2 fruit fly cellular contexts compared by ENCODE assay signal in the genomic region with DNA sequence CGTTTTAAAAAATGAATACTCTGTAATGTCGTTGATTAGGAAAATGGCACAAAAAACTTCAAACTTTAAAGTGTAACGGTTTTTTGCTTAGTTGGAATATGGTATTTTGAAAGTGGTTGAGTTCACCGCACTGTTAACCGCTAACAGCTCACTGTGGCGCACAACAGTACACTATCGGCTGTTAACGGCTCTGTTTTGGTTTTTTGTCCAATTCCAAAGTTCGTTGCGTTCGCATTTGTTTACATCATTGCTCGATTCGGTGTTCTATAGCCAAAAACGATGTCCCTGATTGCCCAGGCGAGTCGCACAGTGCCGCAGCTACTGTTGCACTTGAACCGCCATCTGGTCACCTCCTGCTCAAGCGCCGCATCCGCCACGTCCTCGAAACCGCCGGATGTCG.
TF ChIP-seq lines count a peak whose summit lies in the region.

Gene CG11095, plus strand, starts transcription at position 205 of the 400 bp plus-strand sequence.

TF ChIP-seq in whole organism, embryonic, 481 proteins besides CTCF, POLR2A, EP300 and RAD21 (continued from another document and continues in another):
- TF ChIP-seq CG14860 (GFP tag; IDR thresholded peaks at IDR 0.05; lab: Robert Waterston, UW; ENCODE audit: partially characterized antibody): no peak
- TF ChIP-seq lmd (GFP tag; IDR thresholded peaks at IDR 0.05; lab: Robert Waterston, UW): no peak
- 0 out of 2 replicates have a peak, but pooled peaks have one; percentile 27 for TF ChIP-seq Drgx (GFP tag; IDR thresholded peaks at IDR 0.05; lab: Robert Waterston, UW)
- no peak for TF ChIP-seq CG11398 (GFP tag; optimal IDR thresholded peaks at IDR 0.05; lab: Kevin White, UChicago)
- 0 out of 2 replicates have a peak, but pooled peaks have one; percentile 35 for TF ChIP-seq E2f2 (GFP tag; IDR thresholded peaks at IDR 0.05; lab: Robert Waterston, UW)
- TF ChIP-seq CG2129 (GFP tag; IDR thresholded peaks at IDR 0.05; lab: Robert Waterston, UW; ENCODE audit: partially characterized antibody): 0 out of 2 replicates have a peak, but pooled peaks have one; percentile 21
- peak; percentile 47 for TF ChIP-seq pzg (GFP tag; optimal IDR thresholded peaks at IDR 0.05; lab: Kevin White, UChicago)
- TF ChIP-seq CG10565 (GFP tag; optimal IDR thresholded peaks at IDR 0.05; lab: Kevin White, UChicago): no peak
- TF ChIP-seq esg (GFP tag; conservative IDR thresholded peaks at IDR 0.05; lab: Robert Waterston, UW): no peak
- peak; percentile 80 for TF ChIP-seq CG7357 (GFP tag; IDR thresholded peaks at IDR 0.05; lab: Robert Waterston, UW)
- TF ChIP-seq CG14667 (GFP tag; IDR thresholded peaks at IDR 0.05; lab: Robert Waterston, UW): no peak
- TF ChIP-seq CG7786 (GFP tag; optimal IDR thresholded peaks at IDR 0.05; lab: Kevin White, UChicago): no peak
- TF ChIP-seq CG8924 (tag; optimal IDR thresholded peaks at IDR 0.05; lab: Kevin White, UChicago): no peak
- TF ChIP-seq CG6813 (GFP tag; optimal IDR thresholded peaks at IDR 0.05; lab: Kevin White, UChicago): no peak
- TF ChIP-seq z (GFP tag; IDR thresholded peaks at IDR 0.05; lab: Robert Waterston, UW): no peak
- no peak for TF ChIP-seq bcd (GFP tag; optimal IDR thresholded peaks at IDR 0.05; lab: Kevin White, UChicago)
- no peak for TF ChIP-seq CG10543 (GFP tag; optimal IDR thresholded peaks at IDR 0.05; lab: Kevin White, UChicago)
- peak; percentile 99 for TF ChIP-seq CG17186 (GFP tag; optimal IDR thresholded peaks at IDR 0.05; lab: Kevin White, UChicago)
- TF ChIP-seq Pdp1 (GFP tag; optimal IDR thresholded peaks at IDR 0.05; lab: Kevin White, UChicago): peak in 1 of 2 experiments; percentile 65
- TF ChIP-seq CG9797 (GFP tag; optimal IDR thresholded peaks at IDR 0.05; lab: Kevin White, UChicago): peak; percentile 7
- no peak for TF ChIP-seq run (tag; optimal IDR thresholded peaks at IDR 0.05; lab: Kevin White, UChicago)
- TF ChIP-seq Dp (GFP tag; optimal IDR thresholded peaks at IDR 0.05; lab: Kevin White, UChicago): peak; percentile 30
- no peak for TF ChIP-seq CG18619 (GFP tag; optimal IDR thresholded peaks at IDR 0.05; lab: Kevin White, UChicago)
- TF ChIP-seq CG15601 (tag; optimal IDR thresholded peaks at IDR 0.05; lab: Kevin White, UChicago): no peak
- TF ChIP-seq bigmax (GFP tag; optimal IDR thresholded peaks at IDR 0.05; lab: Kevin White, UChicago): no peak
- TF ChIP-seq CG7372 (GFP tag; IDR thresholded peaks at IDR 0.05; lab: Robert Waterston, UW): no peak
- no peak for TF ChIP-seq Bdp1 (GFP tag; optimal IDR thresholded peaks at IDR 0.05; lab: Kevin White, UChicago)
- peak; percentile 69 for TF ChIP-seq Dll (GFP tag; IDR thresholded peaks at IDR 0.05; lab: Robert Waterston, UW; ENCODE audit: partially characterized antibody)
- peak; percentile 48; the same call in 2 of the 3 replicates for TF ChIP-seq CG34224 (GFP tag; IDR thresholded peaks at IDR 0.05; lab: Robert Waterston, UW; ENCODE audit: partially characterized antibody)
- no peak for TF ChIP-seq CG9437 (GFP tag; optimal IDR thresholded peaks at IDR 0.05; lab: Kevin White, UChicago)
- no peak for TF ChIP-seq sob (GFP tag; IDR thresholded peaks at IDR 0.05; lab: Robert Waterston, UW)
- TF ChIP-seq CG11695 (GFP tag; IDR thresholded peaks at IDR 0.05; lab: Robert Waterston, UW): no peak
- peak; percentile 51; the same call in 1 of the 3 replicates for TF ChIP-seq knrl (GFP tag; IDR thresholded peaks at IDR 0.05; lab: Robert Waterston, UW; ENCODE audit: partially characterized antibody)
- no peak for TF ChIP-seq CG3163 (GFP tag; optimal IDR thresholded peaks at IDR 0.05; lab: Kevin White, UChicago)
- no peak for TF ChIP-seq CG1647 (GFP tag; optimal IDR thresholded peaks at IDR 0.05; lab: Kevin White, UChicago)
- TF ChIP-seq Myb (GFP tag; optimal IDR thresholded peaks at IDR 0.05; lab: Kevin White, UChicago): peak; percentile 91
- peak; percentile 43; the same call in 1 of the 2 replicates for TF ChIP-seq hbn (GFP tag; IDR thresholded peaks at IDR 0.05; lab: Robert Waterston, UW; ENCODE audit: partially characterized antibody)
- TF ChIP-seq CG17802 (tag; optimal IDR thresholded peaks at IDR 0.05; lab: Kevin White, UChicago): peak; percentile 28
- no peak for TF ChIP-seq CG7745 (tag; optimal IDR thresholded peaks at IDR 0.05; lab: Kevin White, UChicago)
- TF ChIP-seq BEAF-32 (GFP tag; optimal IDR thresholded peaks at IDR 0.05; lab: Kevin White, UChicago): peak; percentile 70
- peak; percentile 77 for TF ChIP-seq CG13287 (GFP tag; IDR thresholded peaks at IDR 0.05; lab: Robert Waterston, UW; ENCODE audit: partially characterized antibody)
- peak; percentile 64 for TF ChIP-seq Bgb (GFP tag; IDR thresholded peaks at IDR 0.05; lab: Robert Waterston, UW; ENCODE audit: partially characterized antibody)
- no peak for TF ChIP-seq CG5180 (GFP tag; optimal IDR thresholded peaks at IDR 0.05; lab: Kevin White, UChicago)
- no peak for TF ChIP-seq gcm (GFP tag; optimal IDR thresholded peaks at IDR 0.05; lab: Kevin White, UChicago)
- no peak for TF ChIP-seq mam (GFP tag; optimal IDR thresholded peaks at IDR 0.05; lab: Kevin White, UChicago)
- peak; percentile 80 for TF ChIP-seq ssp (GFP tag; IDR thresholded peaks at IDR 0.05; lab: Robert Waterston, UW)
- no peak for TF ChIP-seq lov (optimal IDR thresholded peaks at IDR 0.05; lab: Kevin White, UChicago)
- no peak for TF ChIP-seq lov (GFP tag; IDR thresholded peaks at IDR 0.05; lab: Robert Waterston, UW)
- no peak for TF ChIP-seq Atf-2 (GFP tag; optimal IDR thresholded peaks at IDR 0.05; lab: Kevin White, UChicago)
- peak; percentile 51; the same call in 2 of the 3 replicates for TF ChIP-seq CG16813 (GFP tag; IDR thresholded peaks at IDR 0.05; lab: Robert Waterston, UW; ENCODE audit: partially characterized antibody)
- TF ChIP-seq CG7556 (GFP tag; optimal IDR thresholded peaks at IDR 0.05; lab: Kevin White, UChicago): no peak
- 0 out of 3 replicates have a peak, but pooled peaks have one; percentile 13 for TF ChIP-seq zen2 (GFP tag; IDR thresholded peaks at IDR 0.05; lab: Robert Waterston, UW; ENCODE audit: partially characterized antibody)
- TF ChIP-seq ttk (GFP tag; IDR thresholded peaks at IDR 0.05; lab: Robert Waterston, UW): no peak
- no peak for TF ChIP-seq CG17359 (tag; optimal IDR thresholded peaks at IDR 0.05; lab: Kevin White, UChicago)
- TF ChIP-seq odd (GFP tag; optimal IDR thresholded peaks at IDR 0.05; lab: Kevin White, UChicago): no peak
- TF ChIP-seq insv (GFP tag; optimal IDR thresholded peaks at IDR 0.05; lab: Kevin White, UChicago): no peak
- TF ChIP-seq Taf1 (GFP tag; IDR thresholded peaks at IDR 0.05; lab: Robert Waterston, UW): no peak
- no peak for TF ChIP-seq E2f1 (GFP tag; IDR thresholded peaks at IDR 0.05; lab: Robert Waterston, UW)
- peak in 1 of 3 experiments; percentile 68 for TF ChIP-seq lola (GFP tag; optimal IDR thresholded peaks at IDR 0.05; lab: Kevin White, UChicago)
- peak; percentile 43 for TF ChIP-seq stwl (tag; optimal IDR thresholded peaks at IDR 0.05; lab: Kevin White, UChicago)
- TF ChIP-seq CG17328 (GFP tag; IDR thresholded peaks at IDR 0.05; lab: Robert Waterston, UW): no peak

TF ChIP-seq in whole organism, prepupa, 60 proteins besides CTCF, POLR2A, EP300 and RAD21 (continued from another document):
- no peak for TF ChIP-seq fkh (GFP tag; optimal IDR thresholded peaks at IDR 0.05; lab: Kevin White, UChicago)
- TF ChIP-seq Hr39 (GFP tag; optimal IDR thresholded peaks at IDR 0.05; lab: Kevin White, UChicago): no peak
- no peak for TF ChIP-seq CG6163 (GFP tag; IDR thresholded peaks at IDR 0.05; lab: Robert Waterston, UW)
- TF ChIP-seq CG10669 (GFP tag; optimal IDR thresholded peaks at IDR 0.05; lab: Kevin White, UChicago): no peak
- peak; percentile 68 for TF ChIP-seq CG6276 (GFP tag; optimal IDR thresholded peaks at IDR 0.05; lab: Kevin White, UChicago)
- TF ChIP-seq Eip75B (GFP tag; optimal IDR thresholded peaks at IDR 0.05; lab: Kevin White, UChicago): no peak
- no peak for TF ChIP-seq CG11762 (GFP tag; optimal IDR thresholded peaks at IDR 0.05; lab: Kevin White, UChicago; ENCODE audit: insufficient read depth)
- TF ChIP-seq Sox15 (GFP tag; optimal IDR thresholded peaks at IDR 0.05; lab: Kevin White, UChicago): no peak
- no peak for TF ChIP-seq dsx (GFP tag; optimal IDR thresholded peaks at IDR 0.05; lab: Kevin White, UChicago; ENCODE audit: poor library complexity, severe bottlenecking)
- peak; percentile 43 for TF ChIP-seq achi (GFP tag; optimal IDR thresholded peaks at IDR 0.05; lab: Kevin White, UChicago)
- no peak for TF ChIP-seq CG32006 (GFP tag; optimal IDR thresholded peaks at IDR 0.05; lab: Kevin White, UChicago)
- peak; percentile 44 for TF ChIP-seq CG9139 (GFP tag; optimal IDR thresholded peaks at IDR 0.05; lab: Kevin White, UChicago)
- TF ChIP-seq CG11294 (GFP tag; IDR thresholded peaks at IDR 0.05; lab: Robert Waterston, UW): no peak
- no peak for TF ChIP-seq salr (GFP tag; optimal IDR thresholded peaks at IDR 0.05; lab: Kevin White, UChicago)
- TF ChIP-seq CG8632 (GFP tag; optimal IDR thresholded peaks at IDR 0.05; lab: Kevin White, UChicago): no peak
- TF ChIP-seq dac (GFP tag; optimal IDR thresholded peaks at IDR 0.05; lab: Kevin White, UChicago): no peak
- no peak for TF ChIP-seq CG3919 (GFP tag; optimal IDR thresholded peaks at IDR 0.05; lab: Kevin White, UChicago)
- no peak for TF ChIP-seq svp (GFP tag; lab: Kevin White, UChicago)
- no peak for TF ChIP-seq fd85E (GFP tag; optimal IDR thresholded peaks at IDR 0.05; lab: Kevin White, UChicago)
- no peak for TF ChIP-seq pdm3 (GFP tag; optimal IDR thresholded peaks at IDR 0.05; lab: Kevin White, UChicago)
- TF ChIP-seq net (GFP tag; optimal IDR thresholded peaks at IDR 0.05; lab: Kevin White, UChicago): no peak
- TF ChIP-seq Gug (GFP tag; IDR thresholded peaks at IDR 0.05; lab: Robert Waterston, UW): no peak
- no peak for TF ChIP-seq CG7368 (GFP tag; optimal IDR thresholded peaks at IDR 0.05; lab: Kevin White, UChicago)
- TF ChIP-seq CG1621 (tag; optimal IDR thresholded peaks at IDR 0.05; lab: Kevin White, UChicago): peak; percentile 44
- no peak for TF ChIP-seq CG11902 (GFP tag; optimal IDR thresholded peaks at IDR 0.05; lab: Kevin White, UChicago)
- TF ChIP-seq Smox (GFP tag; optimal IDR thresholded peaks at IDR 0.05; lab: Kevin White, UChicago): no peak
- TF ChIP-seq CG8119 (GFP tag; IDR thresholded peaks at IDR 0.05; lab: Robert Waterston, UW): peak; percentile 23; the same call in 1 of the 3 replicates
- TF ChIP-seq CG15336 (GFP tag; IDR thresholded peaks at IDR 0.05; lab: Robert Waterston, UW): no peak
- TF ChIP-seq CG16779 (tag; optimal IDR thresholded peaks at IDR 0.05; lab: Kevin White, UChicago): no peak
- TF ChIP-seq OdsH (GFP tag; optimal IDR thresholded peaks at IDR 0.05; lab: Kevin White, UChicago): no peak
- TF ChIP-seq CG4318 (GFP tag; optimal IDR thresholded peaks at IDR 0.05; lab: Kevin White, UChicago): no peak
- no peak for TF ChIP-seq fd59A (GFP tag; optimal IDR thresholded peaks at IDR 0.05; lab: Kevin White, UChicago)
- no peak for TF ChIP-seq CG3032 (tag; optimal IDR thresholded peaks at IDR 0.05; lab: Kevin White, UChicago)
